Worm (Caenorhabditis elegans) whole organism, young adult: ENCODE results near the gene ZK856.11.

ENCODE experiments used
- C17E4.6 ChIP-seq: fragments of 200-800 bp; sonication (Bioruptor generic); IDR thresholded peaks from 2 replicates; pipeline ENCODE4 v1.3.6; 2022; ENCODE audit warnings: missing genetic modification reagents, missing genetic modification characterization, missing compliant biosample characterization
- F57A8.1 ChIP-seq: fragments of 200-800 bp; sonication (Bioruptor generic); optimal IDR thresholded peaks from 2 replicates; lab custom pipeline; 2018; ENCODE audit warnings: mild to moderate bottlenecking, missing genetic modification characterization, moderate library complexity, missing compliant biosample characterization
- T26A5.8 ChIP-seq: sonication (generic microtip); optimal IDR thresholded peaks from 2 replicates; lab custom pipeline; 2016; ENCODE audit warnings: missing genetic modification characterization, missing compliant biosample characterization
- aptf-3 ChIP-seq: fragments of 200-800 bp; sonication (Bioruptor generic); IDR thresholded peaks from 2 replicates; pipeline ENCODE4 v1.3.6; 2022; ENCODE audit warnings: missing genetic modification characterization, missing compliant biosample characterization
- dpff-1 ChIP-seq: sonication (generic microtip); optimal IDR thresholded peaks from 2 replicates; lab custom pipeline; 2017; ENCODE audit warnings: mild to moderate bottlenecking, missing genetic modification characterization, missing compliant biosample characterization
- dpl-1 ChIP-seq: fragments of 150-350 bp; optimal IDR thresholded peaks from 2 replicates; lab custom pipeline; 2014; ENCODE audit warnings: missing biosample characterization, missing genetic modification reagents, missing genetic modification characterization
- let-607 ChIP-seq, 2 experiments: fragments of 200-800 bp in 1 of 2; sonication (Bioruptor generic) in 1 of 2; sonication (generic microtip) in 1 of 2; optimal IDR thresholded peaks; 2 replicates each; lab custom pipeline; 2016 to 2018; ENCODE audit warnings: mild to moderate bottlenecking in 2 of 2, missing compliant biosample characterization in 2 of 2, missing genetic modification characterization in 2 of 2, moderate library complexity in 2 of 2, missing genotype in 1 of 2
- rpc-1 ChIP-seq, 2 experiments: fragments of 150-350 bp in 1 of 2; sonication (generic microtip) in 1 of 2; optimal IDR thresholded peaks; 2 replicates each; lab custom pipeline; 2014 to 2018; ENCODE audit warnings: missing biosample characterization in 1 of 2, missing genetic modification characterization in 1 of 2, missing genetic modification reagents in 1 of 2, missing genotype in 1 of 2
- snpc-4 ChIP-seq, 5 experiments: fragments of 150-350 bp in 1 of 5; sonication (generic microtip) in 4 of 5; optimal IDR thresholded peaks; 2 replicates each; lab custom pipeline; 2014 to 2018; ENCODE audit warnings: missing genetic modification characterization in 5 of 5, missing biosample characterization in 3 of 5, antibody characterized with exemption in 2 of 5, mild to moderate bottlenecking in 2 of 5, missing compliant biosample characterization in 2 of 5, missing genotype in 2 of 5, moderate library complexity in 2 of 5, missing genetic modification reagents in 1 of 5
- unc-62 ChIP-seq: fragments of 150-350 bp; optimal IDR thresholded peaks from 2 replicates; lab custom pipeline; 2014; ENCODE audit warnings: missing biosample characterization, missing genetic modification reagents, missing genetic modification characterization

ce11 chrV:10204863-10205338 is at the start of gene ZK856.11, which contains the start of gene ZK856.19:
- TF ChIP-seq unc-62 (GFP tag; lab: Kevin White, UChicago): no peak
- TF ChIP-seq aptf-3 (GFP tag; lab: Robert Waterston, UW): no peak
- TF ChIP-seq dpl-1: no peak
- no peak for TF ChIP-seq T26A5.8 (tag; lab: Kevin White, UChicago)
- TF ChIP-seq F57A8.1: no peak
- no peak for TF ChIP-seq rpc-1 (optimal IDR thresholded peaks at IDR 0.05; lab: Kevin White, UChicago)
- no peak for TF ChIP-seq rpc-1 (tag; optimal IDR thresholded peaks at IDR 0.05; lab: Kevin White, UChicago)
- no peak for TF ChIP-seq dpff-1
- no peak for TF ChIP-seq let-607 (tag; optimal IDR thresholded peaks at IDR 0.05; lab: Kevin White, UChicago)
- no peak for TF ChIP-seq C17E4.6
- no peak for TF ChIP-seq snpc-4 (GFP tag; optimal IDR thresholded peaks at IDR 0.05; lab: Kevin White, UChicago)
- TF ChIP-seq snpc-4 (tag; optimal IDR thresholded peaks at IDR 0.05; lab: Kevin White, UChicago): peak in 2 of 4 experiments; percentile 35 to 49
